Worm (Caenorhabditis elegans) whole organism, midembryonic: ENCODE results near the gene tkt-1.

Experiments used
- cog-1 ChIP-seq: sonication (generic microtip); optimal IDR thresholded peaks from 2 replicates; lab custom pipeline; 2016; ENCODE audit warnings: missing genetic modification characterization, missing compliant biosample characterization
- flt-1 ChIP-seq: fragments of 200-800 bp; sonication (Bioruptor generic); IDR thresholded peaks from 2 replicates; pipeline ENCODE4 v1.3.6; 2022; ENCODE audit warnings: missing genetic modification characterization, missing compliant biosample characterization
- klf-2 ChIP-seq: fragments of 200-800 bp; sonication (Bioruptor generic); conservative IDR thresholded peaks from 2 replicates; pipeline ENCODE4 v1.3.6; 2022; ENCODE audit warnings: missing genetic modification reagents, missing genetic modification characterization, missing compliant biosample characterization
- med-1 ChIP-seq: sonication (generic microtip); optimal IDR thresholded peaks from 2 replicates; lab custom pipeline; 2017; ENCODE audit warnings: missing genetic modification characterization, mild to moderate bottlenecking, missing compliant biosample characterization, antibody characterized with exemption, missing genetic modification reagents; ENCODE audit not compliant: insufficient read depth

DNA sequence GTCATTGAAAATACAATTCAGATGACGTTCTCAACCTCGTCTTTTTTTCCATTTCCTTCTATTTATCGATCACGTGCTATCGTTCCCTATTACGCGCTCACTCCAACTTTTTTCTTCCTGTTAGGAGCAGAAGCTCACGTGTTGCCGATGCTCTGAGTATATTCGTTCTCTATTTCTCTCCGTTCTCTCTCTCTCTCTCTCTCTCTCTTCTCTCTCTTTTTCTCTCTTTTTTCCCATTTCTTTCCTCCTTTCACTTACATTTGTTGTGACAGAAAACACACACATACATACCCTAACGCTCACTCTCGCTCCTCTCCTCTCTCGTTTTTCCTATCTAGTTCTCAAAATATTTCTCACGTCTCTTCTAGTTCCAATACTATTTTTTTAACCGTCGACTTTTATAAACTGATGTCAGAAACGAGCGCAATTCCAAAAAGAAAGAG lies 9.0 kb downstream of the tkt-1 start:
- TF ChIP-seq klf-2 (GFP tag; lab: Robert Waterston, UW) (no peak), flt-1 (GFP tag; lab: Robert Waterston, UW) (no peak), cog-1 (tag; lab: Kevin White, UChicago) (peak; percentile 36), med-1 (GFP tag; lab: Kevin White, UChicago) (no peak)
